Worm (Caenorhabditis elegans) whole organism, L4 larva: ENCODE measurements around the gene snt-1.

Experiments
- F44E2.7 ChIP-seq: fragments of 200-800 bp; sonication (Bioruptor generic); IDR thresholded peaks from 2 replicates; pipeline ENCODE4 v2.1.2; 2022; ENCODE audit warnings: missing genetic modification characterization, missing compliant biosample characterization
- F49E8.2 ChIP-seq: sonication (generic microtip); optimal IDR thresholded peaks from 2 replicates; lab custom pipeline; 2016; ENCODE audit warnings: missing compliant biosample characterization, mild to moderate bottlenecking, missing genetic modification characterization, borderline replicate concordance
- T26A8.4 ChIP-seq: fragments of 200-800 bp; sonication (Bioruptor generic); IDR thresholded peaks from 2 replicates; pipeline ENCODE4 v1.3.6; 2022; ENCODE audit warnings: missing genetic modification characterization, missing compliant biosample characterization
- Y105C5A.15 ChIP-seq: fragments of 200-800 bp; sonication (Bioruptor generic); IDR thresholded peaks from 2 replicates; pipeline ENCODE4 v1.3.6; 2022; ENCODE audit warnings: missing genetic modification characterization, missing compliant biosample characterization
- Y48G9A.11 ChIP-seq: fragments of 200-800 bp; sonication (Bioruptor generic); IDR thresholded peaks from 2 replicates; pipeline ENCODE4 v1.3.6; 2022; ENCODE audit warnings: missing genetic modification reagents, missing genetic modification characterization, missing compliant biosample characterization
- Y75B8A.6 ChIP-seq: fragments of 200-800 bp; sonication (Bioruptor generic); IDR thresholded peaks from 2 replicates; pipeline ENCODE4 v1.3.6; 2022; ENCODE audit warnings: missing genetic modification reagents, missing genetic modification characterization, missing compliant biosample characterization
- ZK337.2 ChIP-seq: fragments of 200-800 bp; sonication (Bioruptor generic); IDR thresholded peaks from 2 replicates; pipeline ENCODE4 v1.3.6; 2022; ENCODE audit warnings: missing genetic modification reagents, missing genetic modification characterization, missing compliant biosample characterization
- ZK546.5 ChIP-seq, 2 experiments: sonication (generic microtip); optimal IDR thresholded peaks; 2 replicates each; lab custom pipeline; 2017; ENCODE audit warnings: missing biosample characterization in 2 of 2, missing genetic modification characterization in 2 of 2
- attf-4 ChIP-seq: sonication (generic microtip); optimal IDR thresholded peaks from 3 replicates; lab custom pipeline; 2017; ENCODE audit warnings: missing biosample characterization, missing genetic modification characterization
- ceh-28 ChIP-seq: fragments of 150-350 bp; optimal IDR thresholded peaks from 2 replicates; lab custom pipeline; 2014; ENCODE audit warnings: missing biosample characterization, missing genetic modification reagents, missing genetic modification characterization
- ceh-32 ChIP-seq: sonication (generic microtip); optimal IDR thresholded peaks from 2 replicates; lab custom pipeline; 2016; ENCODE audit warnings: mild to moderate bottlenecking, missing genetic modification characterization, missing compliant biosample characterization; ENCODE audit not compliant: poor library complexity
- ctbp-1 ChIP-seq: fragments of 200-800 bp; sonication (Bioruptor generic); IDR thresholded peaks from 2 replicates; pipeline ENCODE4 v1.3.6; 2022; ENCODE audit warnings: missing genetic modification reagents, missing genetic modification characterization, missing compliant biosample characterization
- daf-8 ChIP-seq: fragments of 200-800 bp; sonication (Bioruptor generic); IDR thresholded peaks from 2 replicates; pipeline ENCODE4 v1.3.6; 2022; ENCODE audit warnings: missing genetic modification characterization, missing compliant biosample characterization
- dmd-9 ChIP-seq: fragments of 200-800 bp; sonication (Bioruptor generic); IDR thresholded peaks from 2 replicates; pipeline ENCODE4 v1.3.6; 2022; ENCODE audit warnings: missing genetic modification reagents, missing genetic modification characterization, missing compliant biosample characterization
- duxl-1 ChIP-seq: sonication (generic microtip); optimal IDR thresholded peaks from 2 replicates; lab custom pipeline; 2016; ENCODE audit warnings: mild to moderate bottlenecking, missing genetic modification characterization, moderate library complexity, missing compliant biosample characterization; ENCODE audit not compliant: poor library complexity
- egl-27 ChIP-seq: sonication (generic microtip); optimal IDR thresholded peaks from 3 replicates; lab custom pipeline; 2017; ENCODE audit warnings: missing biosample characterization, missing genetic modification reagents, missing genetic modification characterization
- egl-43 ChIP-seq: fragments of 200-800 bp; sonication (Bioruptor generic); IDR thresholded peaks from 2 replicates; pipeline ENCODE4 v1.3.6; 2022; ENCODE audit warnings: missing genetic modification reagents, missing genetic modification characterization, missing compliant biosample characterization
- fkh-10 ChIP-seq: fragments of 150-350 bp; optimal IDR thresholded peaks from 2 replicates; lab custom pipeline; 2014; ENCODE audit warnings: missing biosample characterization, missing genetic modification reagents, missing genetic modification characterization
- hlh-11 ChIP-seq: fragments of 200-800 bp; sonication (Bioruptor generic); optimal IDR thresholded peaks from 2 replicates; lab custom pipeline; 2018; ENCODE audit warnings: mild to moderate bottlenecking, missing genetic modification characterization, missing compliant biosample characterization
- hmg-1.1 ChIP-seq: fragments of 200-800 bp; sonication (Bioruptor generic); IDR thresholded peaks from 2 replicates; pipeline ENCODE4 v1.3.6; 2022; ENCODE audit warnings: missing genetic modification reagents, missing genetic modification characterization, missing compliant biosample characterization
- jun-1 ChIP-seq: fragments of 150-350 bp; optimal IDR thresholded peaks from 2 replicates; lab custom pipeline; 2014; ENCODE audit warnings: missing biosample characterization, missing genetic modification reagents, missing genetic modification characterization
- lim-7 ChIP-seq: fragments of 200-800 bp; sonication (Bioruptor generic); IDR thresholded peaks from 2 replicates; pipeline ENCODE4 v1.3.6; 2022; ENCODE audit warnings: missing genetic modification characterization, missing compliant biosample characterization
- lin-13 ChIP-seq: fragments of 150-350 bp; optimal IDR thresholded peaks from 2 replicates; lab custom pipeline; 2014; ENCODE audit warnings: missing biosample characterization, missing genetic modification reagents, missing genetic modification characterization
- lin-15B ChIP-seq: fragments of 150-350 bp; sonication (generic microtip); optimal IDR thresholded peaks from 3 replicates; lab custom pipeline; 2014; ENCODE audit warnings: missing biosample characterization, missing genetic modification characterization
- lin-29 ChIP-seq: fragments of 200-800 bp; sonication (Bioruptor generic); IDR thresholded peaks from 2 replicates; pipeline ENCODE4 v1.3.6; 2022; ENCODE audit warnings: missing genetic modification reagents, missing genetic modification characterization, missing compliant biosample characterization
- lin-38 ChIP-seq: fragments of 200-800 bp; sonication (Bioruptor generic); IDR thresholded peaks from 2 replicates; pipeline ENCODE4 v1.3.6; 2022; ENCODE audit warnings: missing genetic modification reagents, missing genetic modification characterization, missing compliant biosample characterization
- lin-39 ChIP-seq: fragments of 150-350 bp; optimal IDR thresholded peaks from 2 replicates; lab custom pipeline; 2014; ENCODE audit warnings: missing biosample characterization, missing genetic modification reagents, missing genetic modification characterization
- mes-2 ChIP-seq: sonication (generic microtip); optimal IDR thresholded peaks from 2 replicates; lab custom pipeline; 2016; ENCODE audit warnings: missing genotype, mild to moderate bottlenecking, missing genetic modification characterization, missing compliant biosample characterization; ENCODE audit not compliant: poor library complexity, severe bottlenecking
- mxl-3 ChIP-seq: fragments of 200-800 bp; sonication (Bioruptor generic); optimal IDR thresholded peaks from 2 replicates; lab custom pipeline; 2018; ENCODE audit warnings: mild to moderate bottlenecking, missing genetic modification characterization, missing compliant biosample characterization
- nhr-10 ChIP-seq: fragments of 150-350 bp; optimal IDR thresholded peaks from 2 replicates; lab custom pipeline; 2014; ENCODE audit warnings: missing biosample characterization, missing genetic modification characterization
- nhr-11 ChIP-seq: fragments of 150-350 bp; optimal IDR thresholded peaks from 2 replicates; lab custom pipeline; 2014; ENCODE audit warnings: missing biosample characterization, missing genetic modification characterization
- nhr-237 ChIP-seq: sonication (generic microtip); optimal IDR thresholded peaks from 2 replicates; lab custom pipeline; 2017; ENCODE audit warnings: missing biosample characterization, missing genetic modification characterization
- nhr-25 ChIP-seq: sonication (generic microtip); optimal IDR thresholded peaks from 2 replicates; lab custom pipeline; 2017; ENCODE audit warnings: missing genetic modification characterization, mild to moderate bottlenecking, missing compliant biosample characterization, antibody characterized with exemption, moderate library complexity, borderline replicate concordance; ENCODE audit not compliant: insufficient read depth
- nhr-28 ChIP-seq: fragments of 150-350 bp; optimal IDR thresholded peaks from 2 replicates; lab custom pipeline; 2014; ENCODE audit warnings: missing biosample characterization, missing genetic modification characterization
- nhr-42 ChIP-seq: fragments of 200-800 bp; sonication (Bioruptor generic); IDR thresholded peaks from 2 replicates; pipeline ENCODE4 v1.3.6; 2022; ENCODE audit warnings: missing genetic modification characterization, missing compliant biosample characterization
- nhr-48 ChIP-seq: sonication (generic microtip); optimal IDR thresholded peaks from 2 replicates; lab custom pipeline; 2016; ENCODE audit warnings: mild to moderate bottlenecking, missing genetic modification characterization, missing compliant biosample characterization
- nhr-76 ChIP-seq: fragments of 150-350 bp; optimal IDR thresholded peaks from 2 replicates; lab custom pipeline; 2014; ENCODE audit warnings: missing biosample characterization, missing genetic modification characterization
- nhr-77 ChIP-seq: fragments of 150-350 bp; optimal IDR thresholded peaks from 2 replicates; lab custom pipeline; 2014; ENCODE audit warnings: missing biosample characterization, missing genetic modification characterization
- pha-4 ChIP-seq, 2 experiments: fragments of 150-350 bp in 1 of 2; fragments of 200-800 bp in 1 of 2; sonication (Bioruptor generic) in 1 of 2; IDR thresholded peaks in 1 of 2; optimal IDR thresholded peaks in 1 of 2; 2 replicates each; pipeline versions ENCODE4 v1.3.6 to Lab custom; 2014 to 2022; ENCODE audit warnings: missing genetic modification characterization in 2 of 2, missing genetic modification reagents in 2 of 2, missing biosample characterization in 1 of 2, missing compliant biosample characterization in 1 of 2
- php-3 ChIP-seq: fragments of 200-800 bp; sonication (Bioruptor generic); IDR thresholded peaks from 2 replicates; pipeline ENCODE4 v1.3.6; 2022; ENCODE audit warnings: missing genetic modification reagents, missing genetic modification characterization, missing compliant biosample characterization
- pqm-1 ChIP-seq: sonication (generic microtip); optimal IDR thresholded peaks from 2 replicates; lab custom pipeline; 2017; ENCODE audit warnings: missing biosample characterization, missing genetic modification characterization
- set-16 ChIP-seq: fragments of 200-800 bp; sonication (Bioruptor generic); IDR thresholded peaks from 2 replicates; pipeline ENCODE4 v1.3.6; 2022; ENCODE audit warnings: missing genetic modification reagents, missing genetic modification characterization, missing compliant biosample characterization
- spr-1 ChIP-seq: sonication (generic microtip); optimal IDR thresholded peaks from 2 replicates; lab custom pipeline; 2016; ENCODE audit warnings: mild to moderate bottlenecking, missing genetic modification characterization, missing compliant biosample characterization
- unc-39 ChIP-seq: sonication (generic microtip); optimal IDR thresholded peaks from 2 replicates; lab custom pipeline; 2017; ENCODE audit warnings: missing biosample characterization, missing genetic modification characterization
- unc-62 ChIP-seq, 3 experiments: fragments of 150-350 bp in 1 of 3; sonication (generic microtip); optimal IDR thresholded peaks in 2 of 3; peaks in 1 of 3; 1 replicate in 1 of 3; 2 replicates in 2 of 3; lab custom pipeline; 2014 to 2017; ENCODE audit warnings: missing biosample characterization in 3 of 3, missing genetic modification characterization in 3 of 3, missing genetic modification reagents in 3 of 3, missing genotype in 1 of 3
- vab-7 ChIP-seq: fragments of 200-800 bp; sonication (Bioruptor generic); IDR thresholded peaks from 2 replicates; pipeline ENCODE4 v1.3.6; 2022; ENCODE audit warnings: missing genetic modification reagents, missing genetic modification characterization, missing compliant biosample characterization
- zfp-2 ChIP-seq: sonication (generic microtip); optimal IDR thresholded peaks from 2 replicates; lab custom pipeline; 2016; ENCODE audit warnings: mild to moderate bottlenecking, missing genetic modification characterization, missing compliant biosample characterization
- zip-2 ChIP-seq: fragments of 150-350 bp; optimal IDR thresholded peaks from 2 replicates; lab custom pipeline; 2014; ENCODE audit warnings: missing biosample characterization, missing genetic modification characterization
- ztf-11 ChIP-seq: fragments of 150-350 bp; optimal IDR thresholded peaks from 2 replicates; lab custom pipeline; 2014; ENCODE audit warnings: missing biosample characterization, missing genetic modification characterization
- ztf-7 ChIP-seq: fragments of 150-350 bp; optimal IDR thresholded peaks from 2 replicates; lab custom pipeline; 2014; ENCODE audit warnings: missing biosample characterization, missing genetic modification characterization

snt-1 gene

DNA sequence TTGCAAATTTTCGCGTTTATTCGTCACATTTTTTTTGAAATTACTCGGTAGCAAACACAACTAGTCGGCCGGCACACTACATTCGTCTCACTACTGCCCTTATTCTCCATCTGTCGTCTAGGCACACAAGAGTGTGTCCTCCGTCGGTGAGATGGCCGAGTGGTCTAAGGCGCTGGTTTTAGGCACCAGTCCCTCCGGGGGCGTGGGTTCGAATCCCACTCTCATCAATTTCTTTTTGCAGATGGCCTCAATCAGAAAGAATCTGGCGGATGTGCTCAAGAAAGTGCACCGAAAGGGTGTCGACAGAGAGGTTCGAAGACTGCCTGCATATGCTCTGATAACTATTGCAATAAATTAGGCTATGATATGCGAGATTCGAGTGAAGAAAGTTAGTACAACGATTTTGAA is 42.3 kb downstream of the snt-1 start (continued):
- no peak for TF ChIP-seq daf-8
- peak; percentile 64 for TF ChIP-seq mxl-3
- peak; percentile 66 for TF ChIP-seq nhr-48 (tag; lab: Kevin White, UChicago)
- peak; percentile 68 for TF ChIP-seq nhr-28 (tag; lab: Kevin White, UChicago)
- peak; percentile 65 for TF ChIP-seq set-16
- peak in 1 of 2 experiments; percentile 1 for TF ChIP-seq unc-62 (GFP tag; optimal IDR thresholded peaks at IDR 0.05 in 1 of 2; lab: Kevin White, UChicago)
- no peak for TF ChIP-seq unc-62 (tag; optimal IDR thresholded peaks at IDR 0.05; lab: Kevin White, UChicago)
- TF ChIP-seq egl-43 (GFP tag; lab: Robert Waterston, UW), result peak; percentile 94
- no peak for TF ChIP-seq unc-39 (tag; lab: Kevin White, UChicago)
- no peak for TF ChIP-seq Y75B8A.6
- TF ChIP-seq ztf-7 (tag; lab: Kevin White, UChicago), result peak; percentile 5
- TF ChIP-seq lin-13, result peak; percentile 6
- peak; percentile 66; the same call in 1 of the 2 replicates for TF ChIP-seq ZK337.2 (GFP tag; lab: Robert Waterston, UW)
- no peak for TF ChIP-seq lin-39
- peak; percentile 76 for TF ChIP-seq nhr-11 (tag; lab: Kevin White, UChicago)
- TF ChIP-seq ceh-28 (tag; lab: Kevin White, UChicago), result no peak
- TF ChIP-seq ctbp-1 (GFP tag; lab: Robert Waterston, UW), result peak; percentile 87
- no peak for TF ChIP-seq nhr-10
- TF ChIP-seq ZK546.5 (tag; optimal IDR thresholded peaks at IDR 0.05; lab: Kevin White, UChicago), result no peak
- peak; percentile 85 for TF ChIP-seq lim-7 (GFP tag; lab: Robert Waterston, UW)
- TF ChIP-seq zip-2 (tag; lab: Kevin White, UChicago), result peak; percentile 51
- peak; percentile 38 for TF ChIP-seq F49E8.2
- TF ChIP-seq vab-7 (GFP tag; lab: Robert Waterston, UW), result peak; percentile 81
- TF ChIP-seq ztf-11 (tag; lab: Kevin White, UChicago), result no peak
- peak; percentile 71 for TF ChIP-seq hlh-11
- TF ChIP-seq spr-1 (tag; lab: Kevin White, UChicago), result peak; percentile 62
- peak; percentile 82; the same call in 1 of the 2 replicates for TF ChIP-seq F44E2.7 (GFP tag; lab: Robert Waterston, UW)
- TF ChIP-seq zfp-2 (tag; lab: Kevin White, UChicago), result no peak
- peak; percentile 65 for TF ChIP-seq T26A8.4 (GFP tag; lab: Robert Waterston, UW)
- peak; percentile 69 for TF ChIP-seq pha-4 (GFP tag; IDR thresholded peaks at IDR 0.05; lab: Robert Waterston, UW)
- TF ChIP-seq pha-4 (tag; optimal IDR thresholded peaks at IDR 0.05; lab: Kevin White, UChicago), result no peak
- no peak for TF ChIP-seq lin-15B (tag; lab: Kevin White, UChicago)
- TF ChIP-seq hmg-1.1 (GFP tag; lab: Robert Waterston, UW), result peak; percentile 89
- TF ChIP-seq lin-38, result peak; percentile 68
- TF ChIP-seq mes-2 (tag; lab: Kevin White, UChicago), result peak; percentile 78
- no peak for TF ChIP-seq pqm-1 (tag; lab: Kevin White, UChicago)
- TF ChIP-seq nhr-25 (tag; lab: Kevin White, UChicago), result peak; percentile 75
- TF ChIP-seq php-3 (GFP tag; lab: Robert Waterston, UW), result peak; percentile 60
- peak; percentile 67 for TF ChIP-seq Y48G9A.11 (GFP tag; lab: Robert Waterston, UW)
- 0 out of 2 replicates have a peak, but pooled peaks have one; percentile 21 for TF ChIP-seq dmd-9 (GFP tag; lab: Robert Waterston, UW)
- TF ChIP-seq duxl-1 (tag; lab: Kevin White, UChicago), result peak; percentile 70
- peak; percentile 75 for TF ChIP-seq nhr-42
- peak; percentile 16 for TF ChIP-seq jun-1 (tag; lab: Kevin White, UChicago)
- TF ChIP-seq attf-4 (tag; lab: Kevin White, UChicago), result no peak
- TF ChIP-seq fkh-10 (GFP tag; lab: Kevin White, UChicago), result peak; percentile 17
- TF ChIP-seq egl-27, result no peak
- no peak for TF ChIP-seq nhr-237 (tag; lab: Kevin White, UChicago)
- no peak for TF ChIP-seq ceh-32 (tag; lab: Kevin White, UChicago)
- no peak for TF ChIP-seq nhr-76 (tag; lab: Kevin White, UChicago)
- TF ChIP-seq lin-29, result peak; percentile 59; the same call in 1 of the 2 replicates
- peak; percentile 73 for TF ChIP-seq Y105C5A.15 (GFP tag; lab: Robert Waterston, UW)
- TF ChIP-seq nhr-77, result peak; percentile 56
